Worm (Caenorhabditis elegans): Measurements from ENCODE around the gene C42C1.3.

- TF ChIP-seq pqm-1 (tag; optimal IDR thresholded peaks at IDR 0.05) (no peak), mep-1 (tag; optimal IDR thresholded peaks at IDR 0.05) (no peak), unc-39 (tag; optimal IDR thresholded peaks at IDR 0.05) (no peak), zfp-3 (GFP tag; conservative IDR thresholded peaks at IDR 0.05) (no peak), lin-15B (tag; optimal IDR thresholded peaks at IDR 0.05) (no peak), ztf-11 (tag; optimal IDR thresholded peaks at IDR 0.05) (no peak)
These were observed 12.6 kb upstream of the C42C1.3 start, which contains the start of gene hpo-12 for ce11 chrIV:12282873-12283272.

All from whole organism, L4 larva.